Fruit fly (Drosophila melanogaster) whole organism, prepupa: ENCODE measurements around the gene fh.

Experiments
- CG3919 ChIP-seq: fragments of 200-800 bp; sonication (Bioruptor generic); optimal IDR thresholded peaks from 3 replicates; lab custom pipeline; 2016; ENCODE audit warnings: missing biosample characterization, missing genetic modification characterization
- CG6854 ChIP-seq: fragments of 200-800 bp; sonication (Bioruptor generic); optimal IDR thresholded peaks from 2 replicates; lab custom pipeline; 2017; ENCODE audit warnings: missing biosample characterization, mild to moderate bottlenecking, missing genetic modification characterization
- Hr4 ChIP-seq: fragments of 200-800 bp; sonication (Bioruptor generic); optimal IDR thresholded peaks from 3 replicates; lab custom pipeline; 2016; ENCODE audit warnings: missing biosample characterization, missing genetic modification characterization
- ss ChIP-seq, 2 experiments: fragments of 200-800 bp; sonication (Bioruptor generic); optimal IDR thresholded peaks; 2 replicates in 1 of 2; 3 replicates in 1 of 2; lab custom pipeline; 2017 to 2018; ENCODE audit warnings: mild to moderate bottlenecking in 2 of 2, missing biosample characterization in 2 of 2, missing genetic modification characterization in 2 of 2, moderate library complexity in 1 of 2

- TF ChIP-seq ss (GFP tag; optimal IDR thresholded peaks at IDR 0.05; lab: Kevin White, UChicago) (peak in 1 of 2 experiments; percentile 32), CG3919 (GFP tag; lab: Kevin White, UChicago) (peak; percentile 18), CG6854 (GFP tag; lab: Kevin White, UChicago) (no peak), Hr4 (GFP tag; lab: Kevin White, UChicago) (peak; percentile 40)
These were observed 11.9 kb downstream of the fh start for dm6 chrX:9136776-9137550.
